Fruit fly (Drosophila melanogaster): ENCODE results near the gene CG4678.
A peak's percentile ranks its signal among the peaks of the same experiment; 100 is the strongest.

The CG4678 gene

dm6 chrX:16691440-16691839, 4.5 kb upstream of the CG4678 start (continued):
- peak; percentile 69 for TF ChIP-seq sd (tag; optimal IDR thresholded peaks at IDR 0.05)
- peak; percentile 88 for TF ChIP-seq CG16863 (GFP tag; optimal IDR thresholded peaks at IDR 0.05)
- peak; percentile 83 for TF ChIP-seq H15 (GFP tag; IDR thresholded peaks at IDR 0.05)
- TF ChIP-seq CG31441 (GFP tag; IDR thresholded peaks at IDR 0.05) = peak; percentile 86
- peak; percentile 55 for TF ChIP-seq CG31224 (GFP tag; IDR thresholded peaks at IDR 0.05)
- TF ChIP-seq CG13296 (GFP tag; optimal IDR thresholded peaks at IDR 0.05) = peak; percentile 61
- peak; percentile 80 for TF ChIP-seq aop (GFP tag; IDR thresholded peaks at IDR 0.05)
- no peak for TF ChIP-seq chinmo (GFP tag; IDR thresholded peaks at IDR 0.05; ENCODE audit: partially characterized antibody)
- TF ChIP-seq CG8388 (GFP tag; optimal IDR thresholded peaks at IDR 0.05) = peak; percentile 90
- TF ChIP-seq ato (GFP tag; IDR thresholded peaks at IDR 0.05; ENCODE audit: partially characterized antibody) = no peak
- peak; percentile 20 for TF ChIP-seq Hey (tag; optimal IDR thresholded peaks at IDR 0.05)
- TF ChIP-seq scrt (GFP tag; optimal IDR thresholded peaks at IDR 0.05) = peak; percentile 39
- peak; percentile 37 for TF ChIP-seq Sry-β (GFP tag; optimal IDR thresholded peaks at IDR 0.05)
- peak; percentile 82 for TF ChIP-seq Six4 (GFP tag; optimal IDR thresholded peaks at IDR 0.05)
- peak; percentile 72 for TF ChIP-seq CG5180 (GFP tag; optimal IDR thresholded peaks at IDR 0.05)
- TF ChIP-seq CoRest (tag; optimal IDR thresholded peaks at IDR 0.05) = peak; percentile 86
- TF ChIP-seq CG32532 (GFP tag; IDR thresholded peaks at IDR 0.05) = peak; percentile 85
- no peak for TF ChIP-seq exex (tag; optimal IDR thresholded peaks at IDR 0.05)
- peak; percentile 88 for TF ChIP-seq tap (tag; optimal IDR thresholded peaks at IDR 0.05)
- peak; percentile 71 for TF ChIP-seq Gsc (GFP tag; IDR thresholded peaks at IDR 0.05)
- TF ChIP-seq PHDP (tag; optimal IDR thresholded peaks at IDR 0.05) = peak; percentile 82
- TF ChIP-seq CG15514 (GFP tag; optimal IDR thresholded peaks at IDR 0.05) = peak; percentile 56
- TF ChIP-seq Dip3 (GFP tag; optimal IDR thresholded peaks at IDR 0.05) = peak; percentile 66
- TF ChIP-seq CTCF (GFP tag; optimal IDR thresholded peaks at IDR 0.05) = peak; percentile 49
- TF ChIP-seq rib (GFP tag; IDR thresholded peaks at IDR 0.05) = peak; percentile 40; the same call in 1 of the 2 replicates
- TF ChIP-seq CG3726 (GFP tag; IDR thresholded peaks at IDR 0.05) = peak; percentile 84
- TF ChIP-seq HLH3B (GFP tag; IDR thresholded peaks at IDR 0.05) = peak; percentile 86
- peak; percentile 84 for TF ChIP-seq CG8944 (GFP tag; optimal IDR thresholded peaks at IDR 0.05)
- TF ChIP-seq CG42726 (GFP tag; IDR thresholded peaks at IDR 0.05; ENCODE audit: partially characterized antibody) = no peak
- peak; percentile 67 for TF ChIP-seq CG10147 (GFP tag; optimal IDR thresholded peaks at IDR 0.05)
- peak; percentile 25 for TF ChIP-seq fd102C (GFP tag; optimal IDR thresholded peaks at IDR 0.05)
- TF ChIP-seq CG14050 (GFP tag; IDR thresholded peaks at IDR 0.05) = peak; percentile 85
- peak; percentile 82 to 89 for TF ChIP-seq dpn (GFP tag; optimal IDR thresholded peaks at IDR 0.05)
- TF ChIP-seq gro (GFP tag; optimal IDR thresholded peaks at IDR 0.05) = peak; percentile 32
- TF ChIP-seq Bgb (GFP tag; IDR thresholded peaks at IDR 0.05; ENCODE audit: partially characterized antibody) = no peak
- TF ChIP-seq CG18599 (GFP tag; optimal IDR thresholded peaks at IDR 0.05) = peak; percentile 78
- TF ChIP-seq CG3163 (GFP tag; optimal IDR thresholded peaks at IDR 0.05) = peak; percentile 52
- TF ChIP-seq ara (GFP tag; IDR thresholded peaks at IDR 0.05) = peak; percentile 93
- TF ChIP-seq ATbp (GFP tag; optimal IDR thresholded peaks at IDR 0.05) = peak; percentile 89
- peak; percentile 76 for TF ChIP-seq CG11247 (GFP tag; IDR thresholded peaks at IDR 0.05)
- TF ChIP-seq Jarid2 (GFP tag; optimal IDR thresholded peaks at IDR 0.05) = peak; percentile 56
- peak; percentile 90 for TF ChIP-seq az2 (GFP tag; optimal IDR thresholded peaks at IDR 0.05)
- TF ChIP-seq CG6683 (GFP tag; optimal IDR thresholded peaks at IDR 0.05) = peak; percentile 25
- TF ChIP-seq Dip2 (GFP tag; IDR thresholded peaks at IDR 0.05) = no peak
- peak; percentile 82 for TF ChIP-seq tgo (GFP tag; IDR thresholded peaks at IDR 0.05)
- peak; percentile 88 for TF ChIP-seq nmo (GFP tag; optimal IDR thresholded peaks at IDR 0.05)
- peak; percentile 83 for TF ChIP-seq CG32772 (GFP tag; IDR thresholded peaks at IDR 0.05)
- peak; percentile 61; the same call in 1 of the 2 replicates for TF ChIP-seq gsb (GFP tag; IDR thresholded peaks at IDR 0.05)
- TF ChIP-seq CG34224 (GFP tag; IDR thresholded peaks at IDR 0.05; ENCODE audit: partially characterized antibody) = no peak
- peak; percentile 44 for TF ChIP-seq Deaf1 (tag; optimal IDR thresholded peaks at IDR 0.05)
- TF ChIP-seq CG10959 (GFP tag; IDR thresholded peaks at IDR 0.05) = peak; percentile 75
